Worm (Caenorhabditis elegans) whole organism, early embryonic: ENCODE results near the gene bus-17.

ENCODE experiments used
- B0310.2 ChIP-seq: sonication (generic microtip); optimal IDR thresholded peaks from 2 replicates; lab custom pipeline; 2016; ENCODE audit warnings: mild to moderate bottlenecking, missing genetic modification characterization, missing compliant biosample characterization
- F13C5.2 ChIP-seq: sonication (generic microtip); optimal IDR thresholded peaks from 2 replicates; lab custom pipeline; 2017; ENCODE audit warnings: mild to moderate bottlenecking, missing genetic modification characterization, inconsistent platforms, missing compliant biosample characterization
- ama-1 ChIP-seq: fragments of 150-350 bp; optimal IDR thresholded peaks from 2 replicates; lab custom pipeline; 2014
- ceh-13 ChIP-seq: fragments of 200-800 bp; sonication (Bioruptor generic); optimal IDR thresholded peaks from 2 replicates; lab custom pipeline; 2018; ENCODE audit warnings: mild to moderate bottlenecking, missing genetic modification characterization, missing compliant biosample characterization
- ceh-36 ChIP-seq: sonication (generic microtip); optimal IDR thresholded peaks from 2 replicates; lab custom pipeline; 2016; ENCODE audit warnings: missing genetic modification characterization, inconsistent platforms, missing compliant biosample characterization
- flt-1 ChIP-seq: fragments of 200-800 bp; sonication (Bioruptor generic); IDR thresholded peaks from 2 replicates; pipeline ENCODE4 v1.3.6; 2022; ENCODE audit warnings: missing genetic modification characterization, missing compliant biosample characterization
- hmg-4 ChIP-seq: fragments of 200-800 bp; sonication (Bioruptor generic); optimal IDR thresholded peaks from 2 replicates; lab custom pipeline; 2018; ENCODE audit warnings: mild to moderate bottlenecking, missing genetic modification characterization, missing compliant biosample characterization
- hnd-1 ChIP-seq: sonication (generic microtip); optimal IDR thresholded peaks from 2 replicates; lab custom pipeline; 2016; ENCODE audit warnings: missing genetic modification characterization, missing compliant biosample characterization
- pes-1 ChIP-seq: fragments of 200-800 bp; sonication (Bioruptor generic); IDR thresholded peaks from 2 replicates; pipeline ENCODE4 v1.3.6; 2022; ENCODE audit warnings: missing genetic modification reagents, missing genetic modification characterization, missing compliant biosample characterization
- sea-1 ChIP-seq: fragments of 200-800 bp; sonication (Bioruptor generic); conservative IDR thresholded peaks from 2 replicates; pipeline ENCODE4 v1.3.6; 2022; ENCODE audit warnings: missing genetic modification characterization, missing compliant biosample characterization
- tbx-37 ChIP-seq: fragments of 200-800 bp; sonication (Bioruptor generic); conservative IDR thresholded peaks from 2 replicates; pipeline ENCODE4 v1.3.6; 2022; ENCODE audit warnings: missing genetic modification reagents, missing genetic modification characterization, missing compliant biosample characterization
- tra-4 ChIP-seq: sonication (generic microtip); optimal IDR thresholded peaks from 2 replicates; lab custom pipeline; 2017; ENCODE audit warnings: missing genetic modification characterization, missing compliant biosample characterization

DNA sequence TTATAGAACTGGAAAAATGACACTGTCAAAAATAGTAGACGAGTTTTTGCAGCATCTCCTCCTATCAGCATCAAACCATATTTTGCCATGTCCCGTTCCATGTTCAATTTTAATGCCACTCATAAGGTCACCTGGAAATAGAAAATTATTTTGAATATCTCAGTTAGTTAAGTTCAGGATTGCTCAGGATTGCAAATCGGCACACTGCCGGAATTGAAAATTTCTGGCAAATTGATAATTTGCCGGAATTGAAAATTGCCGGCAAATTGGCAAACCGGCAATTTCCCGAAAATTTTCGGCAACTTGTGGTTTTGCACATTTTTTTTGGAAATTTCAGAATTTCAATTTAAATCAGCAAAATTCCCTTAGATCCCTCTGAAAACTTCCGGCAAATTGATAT, 20.6 kb upstream of the bus-17 start, which contains the start of gene Y7A5A.5:
- no peak for TF ChIP-seq tbx-37
- TF ChIP-seq hnd-1 (tag; lab: Kevin White, UChicago), result no peak
- no peak for TF ChIP-seq B0310.2 (tag; lab: Kevin White, UChicago)
- no peak for TF ChIP-seq ceh-36 (tag; lab: Kevin White, UChicago)
- no peak for TF ChIP-seq pes-1 (GFP tag; lab: Robert Waterston, UW)
- TF ChIP-seq F13C5.2, result no peak
- TF ChIP-seq sea-1, result no peak
- no peak for TF ChIP-seq hmg-4
- TF ChIP-seq ama-1 (lab: Kevin White, UChicago), result no peak
- TF ChIP-seq flt-1 (GFP tag; lab: Robert Waterston, UW), result no peak
- no peak for TF ChIP-seq ceh-13 (GFP tag; lab: Kevin White, UChicago)
- no peak for TF ChIP-seq tra-4
